Fruit fly (Drosophila melanogaster) whole organism, adult: ENCODE results near the gene LysP.

ENCODE experiments used
- CG11617 ChIP-seq: fragments of 200-800 bp; sonication (Bioruptor generic); optimal IDR thresholded peaks from 2 replicates; lab custom pipeline; 2017; ENCODE audit warnings: mild to moderate bottlenecking, missing biosample characterization, missing genetic modification reagents, missing genetic modification characterization
- CG14711 ChIP-seq: fragments of 200-800 bp; sonication (Bioruptor generic); optimal IDR thresholded peaks from 2 replicates; lab custom pipeline; 2018; ENCODE audit warnings: missing biosample characterization, mild to moderate bottlenecking, missing genetic modification characterization, moderate library complexity
- CG1620 ChIP-seq: fragments of 200-800 bp; sonication (Bioruptor generic); optimal IDR thresholded peaks from 2 replicates; lab custom pipeline; 2016; ENCODE audit warnings: missing biosample characterization, missing genetic modification characterization
- CG5204 ChIP-seq: fragments of 200-800 bp; sonication (Bioruptor generic); optimal IDR thresholded peaks from 2 replicates; lab custom pipeline; 2016; ENCODE audit warnings: missing biosample characterization, missing genetic modification characterization
- kay ChIP-seq: fragments of 200-800 bp; sonication (Bioruptor generic); peaks from one replicate; lab custom pipeline; 2016; ENCODE audit warnings: missing biosample characterization, missing genetic modification characterization, borderline replicate concordance
- ovo ChIP-seq: fragments of 200-800 bp; sonication (Bioruptor generic); optimal IDR thresholded peaks from 2 replicates; lab custom pipeline; 2016; ENCODE audit warnings: missing biosample characterization, missing genetic modification characterization

dm6 chr3L:1258547-1258946 lies 40.1 kb upstream of the LysP start:
- no peak for TF ChIP-seq kay (GFP tag; lab: Kevin White, UChicago)
- no peak for TF ChIP-seq CG11617 (GFP tag; lab: Kevin White, UChicago)
- TF ChIP-seq CG1620 (GFP tag; lab: Kevin White, UChicago), result no peak
- TF ChIP-seq CG14711, result no peak
- no peak for TF ChIP-seq ovo (GFP tag; lab: Kevin White, UChicago)
- TF ChIP-seq CG5204 (GFP tag; lab: Kevin White, UChicago), result no peak
